Fruit fly (Drosophila melanogaster) whole organism, prepupa: ENCODE measurements around the gene CG15020.

Source experiments
- CG10669 ChIP-seq: fragments of 200-800 bp; sonication (Bioruptor generic); optimal IDR thresholded peaks from 3 replicates; lab custom pipeline; 2018; ENCODE audit warnings: missing biosample characterization, mild to moderate bottlenecking, missing genetic modification characterization, moderate library complexity
- CG11294 ChIP-seq: fragments of 200-800 bp; sonication (Bioruptor generic); IDR thresholded peaks from 2 replicates; pipeline ENCODE4 v1.3.6; 2022; ENCODE audit warnings: missing biosample characterization, missing genetic modification characterization
- CG11762 ChIP-seq: fragments of 200-800 bp; sonication (Bioruptor generic); optimal IDR thresholded peaks from 3 replicates; lab custom pipeline; 2016; ENCODE audit warnings: missing biosample characterization, missing genetic modification characterization; ENCODE audit not compliant: insufficient read depth
- CG3032 ChIP-seq: fragments of 200-800 bp; optimal IDR thresholded peaks from 2 replicates; lab custom pipeline; 2019; ENCODE audit warnings: missing biosample characterization, mild to moderate bottlenecking, missing genetic modification characterization, moderate library complexity
- CG31627 ChIP-seq: fragments of 200-800 bp; sonication (Bioruptor generic); optimal IDR thresholded peaks from 3 replicates; lab custom pipeline; 2016; ENCODE audit warnings: missing biosample characterization, missing genetic modification characterization
- CG32006 ChIP-seq: fragments of 200-800 bp; sonication (Bioruptor generic); optimal IDR thresholded peaks from 3 replicates; lab custom pipeline; 2017; ENCODE audit warnings: missing biosample characterization, mild to moderate bottlenecking, missing genetic modification characterization
- CG34406 ChIP-seq: fragments of 200-800 bp; sonication (Bioruptor generic); optimal IDR thresholded peaks from 3 replicates; lab custom pipeline; 2016; ENCODE audit warnings: missing biosample characterization, missing genetic modification characterization
- CG3919 ChIP-seq: fragments of 200-800 bp; sonication (Bioruptor generic); optimal IDR thresholded peaks from 3 replicates; lab custom pipeline; 2016; ENCODE audit warnings: missing biosample characterization, missing genetic modification characterization
- CG4318 ChIP-seq: fragments of 200-800 bp; sonication (Bioruptor generic); optimal IDR thresholded peaks from 3 replicates; lab custom pipeline; 2017; ENCODE audit warnings: missing biosample characterization, mild to moderate bottlenecking, missing genetic modification characterization
- CG6163 ChIP-seq: fragments of 200-800 bp; sonication (Bioruptor generic); IDR thresholded peaks from 3 replicates; pipeline ENCODE4 v1.3.6; 2022; ENCODE audit warnings: missing biosample characterization, missing genetic modification characterization
- CG6276 ChIP-seq: fragments of 200-800 bp; sonication (Bioruptor generic); optimal IDR thresholded peaks from 2 replicates; lab custom pipeline; 2017; ENCODE audit warnings: missing biosample characterization, mild to moderate bottlenecking, missing genetic modification characterization
- CG6792 ChIP-seq: fragments of 200-800 bp; sonication (Bioruptor generic); optimal IDR thresholded peaks from 3 replicates; lab custom pipeline; 2016; ENCODE audit warnings: missing biosample characterization, missing genetic modification characterization
- CG6808 ChIP-seq: fragments of 200-800 bp; sonication (Bioruptor generic); optimal IDR thresholded peaks from 3 replicates; lab custom pipeline; 2017; ENCODE audit warnings: missing biosample characterization, missing genetic modification characterization, mild to moderate bottlenecking, moderate library complexity, missing genetic modification reagents
- CG6854 ChIP-seq: fragments of 200-800 bp; sonication (Bioruptor generic); optimal IDR thresholded peaks from 2 replicates; lab custom pipeline; 2017; ENCODE audit warnings: missing biosample characterization, mild to moderate bottlenecking, missing genetic modification characterization
- CG8319 ChIP-seq: fragments of 200-800 bp; sonication (Bioruptor generic); optimal IDR thresholded peaks from 3 replicates; lab custom pipeline; 2016; ENCODE audit warnings: missing biosample characterization, missing genetic modification characterization
- CG8632 ChIP-seq: fragments of 200-800 bp; sonication (Bioruptor generic); optimal IDR thresholded peaks from 3 replicates; lab custom pipeline; 2016; ENCODE audit warnings: missing biosample characterization, missing genetic modification characterization
- Eip75B ChIP-seq: fragments of 200-800 bp; sonication (Bioruptor generic); optimal IDR thresholded peaks from 3 replicates; lab custom pipeline; 2016; ENCODE audit warnings: missing biosample characterization, missing genetic modification characterization
- Eip78C ChIP-seq: fragments of 200-800 bp; sonication (Bioruptor generic); peaks from one replicate; lab custom pipeline; 2016; ENCODE audit warnings: missing biosample characterization, missing genetic modification characterization
- Ets96B ChIP-seq: fragments of 200-800 bp; optimal IDR thresholded peaks from 2 replicates; lab custom pipeline; 2019; ENCODE audit warnings: missing biosample characterization, mild to moderate bottlenecking, missing genetic modification characterization, moderate library complexity
- Gug ChIP-seq: fragments of 200-800 bp; sonication (Bioruptor generic); IDR thresholded peaks from 2 replicates; pipeline ENCODE4 v1.3.6; 2022; ENCODE audit warnings: missing biosample characterization, missing genetic modification characterization
- Hr38 ChIP-seq: sonication (Bioruptor generic); optimal IDR thresholded peaks from 2 replicates; lab custom pipeline; 2016; ENCODE audit warnings: missing biosample characterization, missing genetic modification characterization
- Hr39 ChIP-seq: fragments of 200-800 bp; sonication (Bioruptor generic); optimal IDR thresholded peaks from 2 replicates; lab custom pipeline; 2016; ENCODE audit warnings: missing biosample characterization, missing genetic modification characterization
- Lpt ChIP-seq: fragments of 200-800 bp; sonication (Bioruptor generic); optimal IDR thresholded peaks from 3 replicates; lab custom pipeline; 2016; ENCODE audit warnings: missing biosample characterization, missing genetic modification characterization
- Met ChIP-seq: fragments of 200-800 bp; sonication (Bioruptor generic); optimal IDR thresholded peaks from 3 replicates; lab custom pipeline; 2016; ENCODE audit warnings: missing biosample characterization, missing genetic modification characterization
- OdsH ChIP-seq: fragments of 200-800 bp; sonication (Bioruptor generic); optimal IDR thresholded peaks from 3 replicates; lab custom pipeline; 2016; ENCODE audit warnings: missing biosample characterization, missing genetic modification characterization
- achi ChIP-seq: fragments of 200-800 bp; sonication (Bioruptor generic); optimal IDR thresholded peaks from 3 replicates; lab custom pipeline; 2016; ENCODE audit warnings: missing biosample characterization, missing genetic modification characterization
- cyc ChIP-seq: fragments of 200-800 bp; sonication (Bioruptor generic); optimal IDR thresholded peaks from 3 replicates; lab custom pipeline; 2016; ENCODE audit warnings: missing biosample characterization, missing genetic modification characterization
- dac ChIP-seq: fragments of 200-800 bp; sonication (Bioruptor generic); optimal IDR thresholded peaks from 2 replicates; lab custom pipeline; 2017; ENCODE audit warnings: missing biosample characterization, mild to moderate bottlenecking, missing genetic modification characterization
- dsx ChIP-seq: fragments of 200-800 bp; optimal IDR thresholded peaks from 3 replicates; lab custom pipeline; 2019; ENCODE audit warnings: missing biosample characterization, mild to moderate bottlenecking, missing genetic modification characterization, moderate library complexity; ENCODE audit not compliant: poor library complexity, severe bottlenecking
- eg ChIP-seq: fragments of 200-800 bp; sonication (Bioruptor generic); IDR thresholded peaks from 3 replicates; pipeline ENCODE4 v1.3.6; 2022; ENCODE audit warnings: missing biosample characterization, missing genetic modification characterization
- fd85E ChIP-seq: fragments of 200-800 bp; sonication (Bioruptor generic); optimal IDR thresholded peaks from 3 replicates; lab custom pipeline; 2016; ENCODE audit warnings: missing biosample characterization, missing genetic modification characterization
- fkh ChIP-seq: fragments of 200-800 bp; sonication (Bioruptor generic); optimal IDR thresholded peaks from 3 replicates; lab custom pipeline; 2017; ENCODE audit warnings: missing biosample characterization, mild to moderate bottlenecking, missing genetic modification characterization, moderate library complexity
- lz ChIP-seq: fragments of 200-800 bp; sonication (Bioruptor generic); optimal IDR thresholded peaks from 3 replicates; lab custom pipeline; 2016; ENCODE audit warnings: missing biosample characterization, missing genetic modification characterization
- pdm3 ChIP-seq: fragments of 200-800 bp; sonication (Bioruptor generic); optimal IDR thresholded peaks from 3 replicates; lab custom pipeline; 2016; ENCODE audit warnings: missing biosample characterization, missing genetic modification characterization
- ss ChIP-seq, 2 experiments: fragments of 200-800 bp; sonication (Bioruptor generic); optimal IDR thresholded peaks; 2 replicates in 1 of 2; 3 replicates in 1 of 2; lab custom pipeline; 2017 to 2018; ENCODE audit warnings: mild to moderate bottlenecking in 2 of 2, missing biosample characterization in 2 of 2, missing genetic modification characterization in 2 of 2, moderate library complexity in 1 of 2
- topi ChIP-seq: fragments of 200-800 bp; sonication (Bioruptor generic); optimal IDR thresholded peaks from 3 replicates; lab custom pipeline; 2016; ENCODE audit warnings: missing biosample characterization, missing genetic modification characterization
- vri ChIP-seq: fragments of 200-800 bp; sonication (Bioruptor generic); optimal IDR thresholded peaks from 3 replicates; lab custom pipeline; 2016; ENCODE audit warnings: missing biosample characterization, mild to moderate bottlenecking, missing genetic modification characterization

Gene CG15020

DNA sequence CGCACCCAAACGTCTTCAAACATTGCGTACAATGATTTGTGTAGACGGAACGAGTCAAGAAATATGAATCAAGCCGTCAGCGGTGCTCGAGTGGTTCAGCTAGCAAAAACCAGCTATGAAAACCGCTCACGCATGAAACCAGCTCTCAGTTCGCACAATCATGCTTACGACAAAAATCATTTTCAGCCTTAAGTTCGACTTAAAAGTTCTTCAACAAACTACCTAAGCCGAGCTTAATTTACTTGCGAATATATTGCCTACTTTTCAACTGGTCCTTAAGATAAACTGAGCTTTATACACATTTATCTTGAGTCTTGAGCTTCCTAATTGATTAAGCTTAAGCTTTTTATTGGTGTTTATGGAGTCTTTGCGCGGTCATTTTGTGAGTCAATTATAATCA is 18.7 kb downstream of the CG15020 start:
- TF ChIP-seq Ets96B (no peak), fkh (GFP tag; lab: Kevin White, UChicago) (no peak), Hr39 (GFP tag; lab: Kevin White, UChicago) (no peak), dac (no peak), fd85E (GFP tag; lab: Kevin White, UChicago) (no peak), achi (no peak), vri (GFP tag; lab: Kevin White, UChicago) (no peak), pdm3 (GFP tag; lab: Kevin White, UChicago) (no peak), CG11294 (no peak), CG8632 (no peak), CG34406 (GFP tag; lab: Kevin White, UChicago) (no peak)

DNA sequence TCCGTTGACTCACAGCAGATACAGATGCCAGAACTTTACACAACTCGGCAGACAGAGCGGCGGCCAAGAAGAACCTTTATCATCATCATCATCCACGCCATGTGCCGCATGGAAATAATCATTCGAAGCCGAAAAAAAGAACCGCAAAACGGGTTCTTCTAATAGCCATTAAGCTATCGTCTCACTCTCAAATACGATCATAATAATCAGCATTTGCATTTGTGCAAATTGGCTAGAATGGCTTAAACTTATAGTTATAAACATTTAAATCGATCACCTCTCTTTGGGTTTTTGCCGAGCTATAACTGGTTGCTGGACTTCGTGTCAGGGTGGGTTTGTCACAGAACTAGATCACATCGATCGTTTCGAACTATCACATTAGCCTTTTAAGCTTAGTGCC is 20.7 kb downstream of the CG15020 start:
- TF ChIP-seq CG6792 (no peak), OdsH (GFP tag; lab: Kevin White, UChicago) (no peak), fkh (GFP tag; lab: Kevin White, UChicago) (no peak), CG8319 (GFP tag; lab: Kevin White, UChicago) (no peak), CG32006 (GFP tag; lab: Kevin White, UChicago) (no peak), CG3919 (GFP tag; lab: Kevin White, UChicago) (no peak), topi (no peak), CG10669 (GFP tag; lab: Kevin White, UChicago) (no peak), CG6808 (GFP tag; lab: Kevin White, UChicago) (no peak), ss (GFP tag; optimal IDR thresholded peaks at IDR 0.05; lab: Kevin White, UChicago) (no peak), Hr38 (no peak), CG4318 (GFP tag; lab: Kevin White, UChicago) (no peak)

DNA sequence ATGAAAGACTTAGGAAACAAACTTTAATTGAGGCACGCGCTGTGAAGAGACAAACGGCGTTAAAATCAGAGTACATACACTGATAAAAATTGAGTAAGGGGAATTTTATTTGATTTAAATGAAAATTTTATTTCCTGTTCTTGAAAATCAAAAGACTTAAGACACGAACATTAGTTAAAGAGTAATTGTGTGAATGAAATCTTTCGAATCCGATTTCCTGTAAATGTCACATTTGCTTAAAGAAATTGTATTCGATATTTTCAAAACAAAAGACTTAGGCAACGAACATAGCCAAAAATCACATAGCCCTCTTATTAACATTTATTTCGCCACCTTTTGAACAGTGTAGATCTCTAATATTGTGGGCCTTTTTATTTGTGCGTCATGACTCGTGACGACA is 24.4 kb downstream of the CG15020 start:
- TF ChIP-seq CG6854 = no peak
- no peak for TF ChIP-seq Hr39 (GFP tag; lab: Kevin White, UChicago)
- no peak for TF ChIP-seq cyc (GFP tag; lab: Kevin White, UChicago)
- TF ChIP-seq Eip78C (GFP tag; lab: Kevin White, UChicago) = peak; percentile 6
- TF ChIP-seq, all 60 proteins: peak for 1

DNA sequence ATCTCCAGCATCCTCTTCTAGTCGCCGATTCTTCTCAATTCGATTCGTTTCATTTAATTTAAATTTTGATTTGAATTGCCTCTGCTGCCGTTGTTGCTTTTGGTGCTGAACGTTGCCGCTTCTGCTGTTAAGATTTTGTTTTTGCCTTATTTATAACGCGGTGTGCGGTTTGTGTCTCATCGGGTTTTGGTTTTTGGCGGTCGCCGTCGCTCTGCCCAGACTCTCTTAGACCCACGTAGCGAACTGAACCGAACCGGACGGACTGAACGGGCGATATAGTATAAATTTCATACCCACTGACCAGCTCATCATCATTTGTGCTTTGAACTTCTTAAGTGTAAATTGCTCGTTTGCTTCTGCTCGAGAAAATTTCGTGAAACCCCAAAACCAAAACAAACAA is 24.8 kb downstream of the CG15020 start, which contains the start of gene CG12607:
CG12607 (plus strand) TSS at position 301 of the 400 bp plus-strand sequence.
- TF ChIP-seq CG8632 = no peak
- TF ChIP-seq eg (GFP tag; lab: Robert Waterston, UW) = no peak
- TF ChIP-seq dsx (GFP tag; lab: Kevin White, UChicago) = no peak
- TF ChIP-seq OdsH (GFP tag; lab: Kevin White, UChicago) = no peak

DNA sequence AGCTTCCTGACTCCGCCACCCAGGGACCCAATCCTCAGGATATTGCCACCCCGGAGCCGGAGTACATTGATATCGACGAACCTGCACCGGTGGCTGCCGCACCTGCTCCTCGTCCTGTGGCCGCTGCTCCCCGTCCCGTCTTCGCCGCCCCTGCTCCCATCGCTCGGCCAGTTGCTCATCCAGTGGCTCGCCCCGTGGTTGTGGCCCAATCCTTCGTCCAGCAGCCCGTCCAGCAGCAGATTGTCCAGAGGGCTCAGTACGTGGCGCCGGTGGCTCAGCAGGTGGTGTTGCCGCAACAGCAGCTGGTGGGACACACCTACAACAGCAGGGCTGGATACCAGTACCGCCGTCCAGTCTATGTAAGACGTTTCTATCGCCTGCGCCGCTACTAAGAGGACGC is 25.8 kb downstream of the CG15020 start:
- TF ChIP-seq CG6276 (GFP tag; lab: Kevin White, UChicago) = no peak
- TF ChIP-seq lz (GFP tag; lab: Kevin White, UChicago) = no peak
- TF ChIP-seq CG6808 (GFP tag; lab: Kevin White, UChicago) = no peak
- no peak for TF ChIP-seq CG3919 (GFP tag; lab: Kevin White, UChicago)
- no peak for TF ChIP-seq CG6163 (GFP tag; lab: Robert Waterston, UW)
- no peak for TF ChIP-seq dsx (GFP tag; lab: Kevin White, UChicago)
- TF ChIP-seq Met = no peak
- no peak for TF ChIP-seq Gug (GFP tag; lab: Robert Waterston, UW)
- no peak for TF ChIP-seq vri (GFP tag; lab: Kevin White, UChicago)

DNA sequence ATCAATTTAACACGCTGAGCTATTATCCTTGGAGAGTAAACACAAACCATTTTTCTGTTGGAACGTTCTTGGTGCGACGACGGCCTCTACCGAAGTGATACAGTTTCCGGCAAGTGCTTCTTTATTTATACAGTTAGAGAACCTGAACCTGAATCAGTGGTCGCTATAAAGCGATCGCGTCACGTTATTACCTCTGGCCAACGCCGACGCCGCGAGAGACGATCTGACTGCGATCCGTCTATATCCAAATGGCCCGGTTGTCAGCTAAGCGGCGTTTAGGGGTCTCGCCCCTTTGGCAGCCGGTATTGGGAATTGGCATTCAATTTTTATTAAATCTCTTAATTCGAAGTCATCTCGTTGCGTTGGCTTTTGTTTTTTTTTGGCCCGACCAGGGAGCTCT is 36.6 kb downstream of the CG15020 start, which contains the start of gene CG11345:
CG11345 (minus strand) TSS at position 101 of the 400 bp plus-strand sequence.
- TF ChIP-seq CG3032 (tag; lab: Kevin White, UChicago) (no peak), Lpt (GFP tag; lab: Kevin White, UChicago) (no peak), achi (no peak), CG8632 (no peak), topi (no peak), Met (no peak), OdsH (GFP tag; lab: Kevin White, UChicago) (no peak), Hr38 (no peak), CG3919 (GFP tag; lab: Kevin White, UChicago) (no peak), Eip78C (GFP tag; lab: Kevin White, UChicago) (no peak), CG32006 (GFP tag; lab: Kevin White, UChicago) (no peak), CG31627 (GFP tag; lab: Kevin White, UChicago) (no peak), Eip75B (GFP tag; lab: Kevin White, UChicago) (no peak), CG6808 (GFP tag; lab: Kevin White, UChicago) (no peak), CG11762 (GFP tag; lab: Kevin White, UChicago) (no peak), dsx (GFP tag; lab: Kevin White, UChicago) (no peak)
